Worm (Caenorhabditis elegans): ENCODE data around the gene R05F9.7.

R05F9.7 gene

ce11 chrII:4888527-4889487, 2.7 kb downstream of the R05F9.7 start, which contains the start of gene pgm-1 (continued):
- no peak for TF ChIP-seq mxl-1 (tag; optimal IDR thresholded peaks at IDR 0.05)
- no peak for TF ChIP-seq mel-28 (tag; optimal IDR thresholded peaks at IDR 0.05; ENCODE audit: borderline replicate concordance)
- peak; percentile 19 for TF ChIP-seq dpl-1 (GFP tag; optimal IDR thresholded peaks at IDR 0.05)
- TF ChIP-seq ets-4 (GFP tag; optimal IDR thresholded peaks at IDR 0.05): no peak

DNA sequence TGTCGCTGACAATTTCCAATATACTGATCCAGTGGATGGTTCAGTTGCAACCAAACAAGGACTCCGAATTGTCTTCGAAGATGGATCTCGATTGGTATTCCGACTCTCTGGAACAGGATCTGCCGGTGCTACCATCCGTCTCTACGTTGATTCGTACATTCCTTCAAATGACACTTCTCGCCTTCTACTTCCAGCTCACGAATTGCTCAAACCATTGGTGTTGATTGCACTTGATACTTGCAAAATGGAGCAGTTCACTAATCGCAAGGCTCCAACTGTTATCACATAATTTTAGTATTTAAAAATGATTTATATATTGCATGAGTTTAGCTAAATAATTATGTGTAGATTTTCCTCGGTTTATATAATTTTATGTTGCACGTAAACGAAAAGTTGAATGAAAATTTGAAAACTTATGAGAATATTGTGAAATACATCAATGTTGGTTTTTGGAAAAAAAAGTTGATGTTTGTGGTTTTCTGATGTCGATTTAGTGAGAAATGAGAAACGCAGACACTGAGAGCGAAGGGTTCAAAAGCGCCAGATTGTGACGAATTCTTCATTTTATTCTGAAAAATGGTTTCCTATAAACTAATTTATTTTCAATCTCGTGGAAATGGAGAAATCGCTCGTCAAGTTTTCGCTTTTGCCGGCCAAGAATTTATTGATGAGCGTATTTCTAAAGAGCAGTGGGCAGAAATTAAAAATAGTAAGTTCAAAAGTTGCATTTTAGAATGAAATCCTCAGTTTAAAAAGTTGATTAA, 5.1 kb downstream of the R05F9.7 start, which contains the start of gene gst-9:
Gene gst-9 (plus strand): TSS at position 574 of the 764 bp plus-strand sequence.
- TF ChIP-seq ceh-40 (GFP tag; IDR thresholded peaks at IDR 0.05) (0 out of 2 replicates have a peak, but pooled peaks have one; percentile 13), cebp-1 (GFP tag; IDR thresholded peaks at IDR 0.05) (peak; percentile 68), cebp-1 (tag; optimal IDR thresholded peaks at IDR 0.05) (peak; percentile 82), lsl-1 (GFP tag; optimal IDR thresholded peaks at IDR 0.05) (peak; percentile 5), ceh-79 (tag; optimal IDR thresholded peaks at IDR 0.05) (peak; percentile 55), F52B5.7 (tag; optimal IDR thresholded peaks at IDR 0.05) (peak; percentile 51), F57C9.4 (tag; optimal IDR thresholded peaks at IDR 0.05) (peak; percentile 44), ZK185.1 (tag; optimal IDR thresholded peaks at IDR 0.05; ENCODE audit: poor library complexity, severe bottlenecking) (peak; percentile 0), lin-26 (GFP tag; IDR thresholded peaks at IDR 0.05) (0 out of 2 replicates have a peak, but pooled peaks have one; percentile 50), madf-10 (tag; optimal IDR thresholded peaks at IDR 0.05) (peak; percentile 6), T26A5.8 (tag; optimal IDR thresholded peaks at IDR 0.05) (no peak), lin-40 (tag; optimal IDR thresholded peaks at IDR 0.05) (peak; percentile 44), madf-3 (GFP tag; IDR thresholded peaks at IDR 0.05) (peak; percentile 44; the same call in 1 of the 2 replicates), C06A6.2 (GFP tag; conservative IDR thresholded peaks at IDR 0.05) (no peak; the same call in 1 of the 2 replicates), zim-3 (tag; optimal IDR thresholded peaks at IDR 0.05) (peak; percentile 11), pbrm-1 (GFP tag; IDR thresholded peaks at IDR 0.05) (0 out of 2 replicates have a peak, but pooled peaks have one; percentile 53), mxl-1 (tag; optimal IDR thresholded peaks at IDR 0.05) (no peak), die-1 (tag; optimal IDR thresholded peaks at IDR 0.05) (no peak), Y56A3A.18 (GFP tag; IDR thresholded peaks at IDR 0.05) (peak; percentile 76), gei-17 (GFP tag; optimal IDR thresholded peaks at IDR 0.05) (peak; percentile 14), K11D2.4 (GFP tag; IDR thresholded peaks at IDR 0.05) (peak; percentile 68; the same call in 1 of the 2 replicates), madf-6 (GFP tag; IDR thresholded peaks at IDR 0.05) (peak; percentile 55; the same call in 1 of the 2 replicates), snpc-4 (GFP tag; optimal IDR thresholded peaks at IDR 0.05) (no peak), snpc-4 (tag; optimal IDR thresholded peaks at IDR 0.05) (peak in 2 of 4 experiments; percentile 4 to 16), attf-5 (GFP tag; optimal IDR thresholded peaks at IDR 0.05) (peak; percentile 60), ztf-6 (GFP tag; IDR thresholded peaks at IDR 0.05) (no peak), lin-54 (GFP tag; optimal IDR thresholded peaks at IDR 0.05) (peak; percentile 53), B0035.1 (tag; optimal IDR thresholded peaks at IDR 0.05) (no peak), lin-35 (GFP tag; optimal IDR thresholded peaks at IDR 0.05) (peak in 1 of 3 experiments; percentile 49), mcd-1 (GFP tag; IDR thresholded peaks at IDR 0.05) (peak; percentile 30; the same call in 1 of the 2 replicates), ztf-26 (tag; optimal IDR thresholded peaks at IDR 0.05) (peak; percentile 46), ztf-22 (GFP tag; optimal IDR thresholded peaks at IDR 0.05) (peak; percentile 62), ztf-28 (GFP tag; IDR thresholded peaks at IDR 0.05) (no peak), nhr-80 (tag; optimal IDR thresholded peaks at IDR 0.05) (peak; percentile 40), chd-7 (tag; optimal IDR thresholded peaks at IDR 0.05) (peak; percentile 28), nhr-90 (tag; optimal IDR thresholded peaks at IDR 0.05) (peak; percentile 36), ceh-100 (GFP tag; IDR thresholded peaks at IDR 0.05) (no peak), D2030.7 (GFP tag; IDR thresholded peaks at IDR 0.05) (no peak), tbx-9 (tag; optimal IDR thresholded peaks at IDR 0.05; ENCODE audit: borderline replicate concordance) (no peak), ekl-4 (GFP tag; IDR thresholded peaks at IDR 0.05) (peak; percentile 71; the same call in 1 of the 2 replicates)

All from whole organism, young adult.